Fruit fly (Drosophila melanogaster): ENCODE data around the gene Usp39.
A peak's percentile ranks its signal among the peaks of the same experiment; 100 is the strongest.

The Usp39 gene

DNA sequence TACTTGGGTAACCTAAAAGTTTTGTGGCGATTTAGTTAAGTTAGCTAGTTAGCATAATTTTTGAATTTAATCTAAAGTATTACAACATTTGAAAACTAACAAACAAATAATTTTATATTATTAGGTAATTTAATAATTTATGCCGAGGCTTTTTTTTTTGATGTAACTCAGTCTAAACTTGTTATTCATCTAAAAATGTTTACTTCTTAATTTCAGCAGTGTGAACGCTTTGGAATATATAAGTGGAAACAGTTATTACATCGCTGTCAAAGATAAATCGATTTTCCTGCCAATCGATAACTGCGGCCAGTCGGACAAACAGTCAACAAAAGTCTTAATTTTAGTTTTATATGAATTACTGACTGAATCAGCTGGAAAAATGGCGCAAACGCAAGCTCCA, at the start of gene Usp39 (continued):
- TF ChIP-seq CG6765 (GFP tag; optimal IDR thresholded peaks at IDR 0.05) (no peak), lmd (GFP tag; IDR thresholded peaks at IDR 0.05) (peak; percentile 36; the same call in 1 of the 2 replicates), CG32767 (GFP tag; IDR thresholded peaks at IDR 0.05) (no peak), CG4730 (GFP tag; IDR thresholded peaks at IDR 0.05) (no peak), wdn (GFP tag; IDR thresholded peaks at IDR 0.05) (no peak), Sox100B (GFP tag; optimal IDR thresholded peaks at IDR 0.05) (no peak), BEAF-32 (GFP tag; optimal IDR thresholded peaks at IDR 0.05) (peak; percentile 61), Bdp1 (GFP tag; optimal IDR thresholded peaks at IDR 0.05) (no peak), pita (GFP tag; optimal IDR thresholded peaks at IDR 0.05) (no peak), CG42726 (GFP tag; IDR thresholded peaks at IDR 0.05; ENCODE audit: partially characterized antibody) (no peak), fd64A (GFP tag; optimal IDR thresholded peaks at IDR 0.05) (no peak), CG10979 (tag; optimal IDR thresholded peaks at IDR 0.05) (peak; percentile 4), yki (optimal IDR thresholded peaks at IDR 0.05) (no peak), H2.0 (GFP tag; IDR thresholded peaks at IDR 0.05) (no peak), Mrtf (GFP tag; IDR thresholded peaks at IDR 0.05) (no peak), CG3838 (GFP tag; optimal IDR thresholded peaks at IDR 0.05) (no peak), mld (GFP tag; IDR thresholded peaks at IDR 0.05; ENCODE audit: partially characterized antibody) (peak; percentile 60; the same call in 2 of the 3 replicates), CG12659 (GFP tag; optimal IDR thresholded peaks at IDR 0.05) (peak; percentile 63), Xrp1 (GFP tag; IDR thresholded peaks at IDR 0.05) (no peak), toy (GFP tag; IDR thresholded peaks at IDR 0.05) (no peak), Rfx (GFP tag; IDR thresholded peaks at IDR 0.05) (peak; percentile 57), CG12219 (GFP tag; optimal IDR thresholded peaks at IDR 0.05) (no peak), CG10959 (GFP tag; IDR thresholded peaks at IDR 0.05) (no peak), h (optimal IDR thresholded peaks at IDR 0.05) (no peak), MTF-1 (GFP tag; optimal IDR thresholded peaks at IDR 0.05; ENCODE audit: borderline replicate concordance) (no peak), Dll (GFP tag; IDR thresholded peaks at IDR 0.05; ENCODE audit: partially characterized antibody) (peak; percentile 54), CG34224 (GFP tag; IDR thresholded peaks at IDR 0.05; ENCODE audit: partially characterized antibody) (peak; percentile 56), CHES-1-like (GFP tag; optimal IDR thresholded peaks at IDR 0.05) (peak; percentile 19), unpg (GFP tag; optimal IDR thresholded peaks at IDR 0.05) (peak; percentile 33), CG11093 (GFP tag; IDR thresholded peaks at IDR 0.05) (no peak), z (GFP tag; IDR thresholded peaks at IDR 0.05) (no peak), CG30020 (tag; optimal IDR thresholded peaks at IDR 0.05) (peak; percentile 91), sc (optimal IDR thresholded peaks at IDR 0.05) (no peak), sc (GFP tag; optimal IDR thresholded peaks at IDR 0.05) (no peak), ken (GFP tag; IDR thresholded peaks at IDR 0.05) (no peak), ro (GFP tag; IDR thresholded peaks at IDR 0.05) (no peak), CG34376 (GFP tag; optimal IDR thresholded peaks at IDR 0.05) (no peak), Aef1 (GFP tag; IDR thresholded peaks at IDR 0.05) (no peak), CG16779 (GFP tag; IDR thresholded peaks at IDR 0.05) (no peak), mirr (GFP tag; optimal IDR thresholded peaks at IDR 0.05) (no peak), salm (tag; optimal IDR thresholded peaks at IDR 0.05) (no peak), ac (GFP tag; optimal IDR thresholded peaks at IDR 0.05) (no peak), knrl (GFP tag; IDR thresholded peaks at IDR 0.05; ENCODE audit: partially characterized antibody) (peak; percentile 53; the same call in 2 of the 3 replicates), Fer2 (tag; optimal IDR thresholded peaks at IDR 0.05) (no peak), CG10462 (GFP tag; optimal IDR thresholded peaks at IDR 0.05) (no peak), Gug (GFP tag; IDR thresholded peaks at IDR 0.05) (no peak), CG8924 (tag; optimal IDR thresholded peaks at IDR 0.05) (no peak), CG10147 (GFP tag; optimal IDR thresholded peaks at IDR 0.05) (no peak), bbx (GFP tag; IDR thresholded peaks at IDR 0.05; ENCODE audit: partially characterized antibody) (peak; percentile 66), CG3847 (GFP tag; IDR thresholded peaks at IDR 0.05) (no peak), Ptx1 (GFP tag; IDR thresholded peaks at IDR 0.05) (peak; percentile 24; the same call in 1 of the 2 replicates), Dbx (GFP tag; IDR thresholded peaks at IDR 0.05) (no peak), mam (GFP tag; optimal IDR thresholded peaks at IDR 0.05) (peak; percentile 22)
